Worm (Caenorhabditis elegans) whole organism, late embryonic: ENCODE measurements around the gene ham-3.

ENCODE experiments used
- ceh-2 ChIP-seq: sonication (generic microtip); optimal IDR thresholded peaks from 2 replicates; lab custom pipeline; 2016; ENCODE audit warnings: missing genotype, missing genetic modification characterization, missing compliant biosample characterization
- fkh-6 ChIP-seq: sonication (generic microtip); optimal IDR thresholded peaks from 2 replicates; lab custom pipeline; 2016; ENCODE audit warnings: missing genetic modification characterization, missing compliant biosample characterization
- mec-3 ChIP-seq: sonication (generic microtip); optimal IDR thresholded peaks from 2 replicates; lab custom pipeline; 2016; ENCODE audit warnings: borderline replicate concordance, missing genetic modification characterization, missing compliant biosample characterization
- pqm-1 ChIP-seq: sonication (generic microtip); optimal IDR thresholded peaks from 2 replicates; lab custom pipeline; 2016; ENCODE audit warnings: missing genetic modification characterization, missing compliant biosample characterization

ce11 chrIII:10156269-10156668 is 35.7 kb downstream of the ham-3 start:
- TF ChIP-seq pqm-1 (tag; lab: Kevin White, UChicago) (no peak), ceh-2 (tag; lab: Kevin White, UChicago) (no peak), mec-3 (no peak), fkh-6 (tag; lab: Kevin White, UChicago) (no peak)
